Worm (Caenorhabditis elegans) whole organism, L1 larva: Measurements from ENCODE around the gene pha-4.

Experiments
- C16A3.4 ChIP-seq: fragments of 150-350 bp; optimal IDR thresholded peaks from 2 replicates; lab custom pipeline; 2014; ENCODE audit warnings: missing biosample characterization, missing genetic modification characterization
- C34B4.2 ChIP-seq: sonication (generic microtip); optimal IDR thresholded peaks from 2 replicates; lab custom pipeline; 2017; ENCODE audit warnings: mild to moderate bottlenecking, missing genetic modification characterization, missing compliant biosample characterization
- F16B12.6 ChIP-seq: fragments of 150-350 bp; optimal IDR thresholded peaks from 2 replicates; lab custom pipeline; 2014; ENCODE audit warnings: missing biosample characterization, missing genetic modification characterization
- ceh-8 ChIP-seq: fragments of 200-800 bp; sonication (Bioruptor generic); optimal IDR thresholded peaks from 2 replicates; lab custom pipeline; 2018; ENCODE audit warnings: mild to moderate bottlenecking, missing genetic modification characterization, moderate library complexity, missing compliant biosample characterization
- ceh-82 ChIP-seq, 3 experiments: fragments of 150-350 bp in 1 of 3; sonication (generic microtip) in 2 of 3; optimal IDR thresholded peaks; 2 replicates each; lab custom pipeline; 2014 to 2017; ENCODE audit warnings: missing biosample characterization in 3 of 3, missing genetic modification characterization in 3 of 3
- ceh-90 ChIP-seq: sonication (generic microtip); optimal IDR thresholded peaks from 2 replicates; lab custom pipeline; 2016; ENCODE audit warnings: missing genetic modification characterization, missing compliant biosample characterization
- dpl-1 ChIP-seq, 3 experiments: fragments of 150-350 bp in 2 of 3; sonication (generic microtip) in 1 of 3; optimal IDR thresholded peaks; 2 replicates each; lab custom pipeline; 2014 to 2017; ENCODE audit warnings: missing biosample characterization in 3 of 3, missing genetic modification characterization in 3 of 3, missing genetic modification reagents in 3 of 3
- efl-1 ChIP-seq, 4 experiments: fragments of 150-350 bp; optimal IDR thresholded peaks in 3 of 4; peaks in 1 of 4; 1 replicate in 1 of 4; 2 replicates in 3 of 4; lab custom pipeline; 2014; ENCODE audit warnings: missing biosample characterization in 2 of 4, missing genetic modification characterization in 2 of 4, missing genetic modification reagents in 2 of 4
- egl-13 ChIP-seq: sonication (generic microtip); optimal IDR thresholded peaks from 2 replicates; lab custom pipeline; 2016; ENCODE audit warnings: missing genotype, missing genetic modification reagents, missing genetic modification characterization, missing compliant biosample characterization
- egl-27 ChIP-seq, 2 experiments: fragments of 150-350 bp in 1 of 2; sonication (generic microtip); optimal IDR thresholded peaks; 3 replicates each; lab custom pipeline; 2017 to 2018; ENCODE audit warnings: missing biosample characterization in 2 of 2, missing genetic modification characterization in 2 of 2, missing genetic modification reagents in 2 of 2
- fkh-10 ChIP-seq: sonication (generic microtip); optimal IDR thresholded peaks from 2 replicates; lab custom pipeline; 2017; ENCODE audit warnings: missing biosample characterization, missing genetic modification reagents, missing genetic modification characterization
- fkh-4 ChIP-seq: sonication (generic microtip); optimal IDR thresholded peaks from 2 replicates; lab custom pipeline; 2016; ENCODE audit warnings: missing compliant biosample characterization, missing genetic modification characterization, borderline replicate concordance
- fkh-8 ChIP-seq: sonication (generic microtip); optimal IDR thresholded peaks from 2 replicates; lab custom pipeline; 2016; ENCODE audit warnings: mild to moderate bottlenecking, missing genetic modification characterization, missing compliant biosample characterization
- fos-1 ChIP-seq: fragments of 150-350 bp; optimal IDR thresholded peaks from 2 replicates; lab custom pipeline; 2014; ENCODE audit warnings: missing biosample characterization, missing genetic modification characterization
- grh-1 ChIP-seq: fragments of 200-800 bp; sonication (Bioruptor generic); IDR thresholded peaks from 2 replicates; pipeline ENCODE4 v1.3.6; 2022; ENCODE audit warnings: missing genetic modification reagents, missing genetic modification characterization, missing compliant biosample characterization
- hlh-17 ChIP-seq: fragments of 200-800 bp; sonication (Bioruptor generic); optimal IDR thresholded peaks from 2 replicates; lab custom pipeline; 2018; ENCODE audit warnings: missing genetic modification characterization, mild to moderate bottlenecking, missing compliant biosample characterization, moderate library complexity, borderline replicate concordance
- hlh-4 ChIP-seq: sonication (generic microtip); optimal IDR thresholded peaks from 2 replicates; lab custom pipeline; 2016; ENCODE audit warnings: mild to moderate bottlenecking, missing genetic modification characterization, missing compliant biosample characterization
- hpl-2 ChIP-seq: fragments of 150-350 bp; optimal IDR thresholded peaks from 2 replicates; lab custom pipeline; 2014; ENCODE audit warnings: missing biosample characterization, missing genetic modification reagents, missing genetic modification characterization
- irx-1 ChIP-seq: sonication (generic microtip); optimal IDR thresholded peaks from 2 replicates; lab custom pipeline; 2016; ENCODE audit warnings: missing genetic modification characterization, missing compliant biosample characterization
- lin-13 ChIP-seq: fragments of 150-350 bp; optimal IDR thresholded peaks from 2 replicates; lab custom pipeline; 2014; ENCODE audit warnings: missing biosample characterization, missing genetic modification reagents, missing genetic modification characterization
- lin-14 ChIP-seq: fragments of 200-800 bp; sonication (Bioruptor generic); optimal IDR thresholded peaks from 2 replicates; lab custom pipeline; 2018; ENCODE audit warnings: mild to moderate bottlenecking, missing genetic modification characterization, moderate library complexity, missing compliant biosample characterization
- lsy-2 ChIP-seq, 2 experiments: fragments of 150-350 bp; optimal IDR thresholded peaks; 2 replicates each; lab custom pipeline; 2014; ENCODE audit warnings: missing biosample characterization in 2 of 2, missing genetic modification characterization in 2 of 2
- mab-9 ChIP-seq: fragments of 200-800 bp; sonication (Bioruptor generic); IDR thresholded peaks from 2 replicates; pipeline ENCODE4 v1.3.6; 2022; ENCODE audit warnings: missing genetic modification reagents, missing genetic modification characterization, missing compliant biosample characterization
- mdl-1 ChIP-seq, 2 experiments: fragments of 150-350 bp; optimal IDR thresholded peaks; 2 replicates each; lab custom pipeline; 2014 to 2017; ENCODE audit warnings: missing biosample characterization in 2 of 2, missing genetic modification characterization in 2 of 2, inconsistent platforms in 1 of 2
- mef-2 ChIP-seq: fragments of 150-350 bp; optimal IDR thresholded peaks from 2 replicates; lab custom pipeline; 2014; ENCODE audit warnings: missing biosample characterization, missing genetic modification characterization
- nhr-19 ChIP-seq: fragments of 200-800 bp; sonication (Bioruptor generic); conservative IDR thresholded peaks from 2 replicates; pipeline ENCODE4 v1.3.6; 2022; ENCODE audit warnings: missing genetic modification characterization, missing compliant biosample characterization
- nhr-47 ChIP-seq: sonication (generic microtip); optimal IDR thresholded peaks from 2 replicates; lab custom pipeline; 2016; ENCODE audit warnings: mild to moderate bottlenecking, missing genetic modification characterization, moderate library complexity, missing compliant biosample characterization
- nhr-71 ChIP-seq: sonication (generic microtip); optimal IDR thresholded peaks from 2 replicates; lab custom pipeline; 2016; ENCODE audit warnings: mild to moderate bottlenecking, missing genetic modification characterization, moderate library complexity, missing compliant biosample characterization
- nhr-76 ChIP-seq: sonication (generic microtip); optimal IDR thresholded peaks from 2 replicates; lab custom pipeline; 2017; ENCODE audit warnings: missing biosample characterization, missing genetic modification characterization
- nhr-85 ChIP-seq: sonication (generic microtip); peaks from one replicate; lab custom pipeline; 2016; ENCODE audit warnings: missing genetic modification characterization, inconsistent platforms, missing compliant biosample characterization
- pag-3 ChIP-seq: sonication (generic microtip); optimal IDR thresholded peaks from 2 replicates; lab custom pipeline; 2017; ENCODE audit warnings: missing genetic modification characterization, mild to moderate bottlenecking, missing compliant biosample characterization, antibody characterized with exemption, borderline replicate concordance; ENCODE audit not compliant: insufficient read depth
- pqm-1 ChIP-seq: sonication (generic microtip); optimal IDR thresholded peaks from 3 replicates; lab custom pipeline; 2017; ENCODE audit warnings: missing biosample characterization, missing genetic modification characterization
- rnt-1 ChIP-seq: sonication (generic microtip); optimal IDR thresholded peaks from 2 replicates; lab custom pipeline; 2016; ENCODE audit warnings: mild to moderate bottlenecking, missing genetic modification characterization, moderate library complexity, missing compliant biosample characterization
- skn-1 ChIP-seq: fragments of 150-350 bp; optimal IDR thresholded peaks from 2 replicates; lab custom pipeline; 2014; ENCODE audit warnings: missing biosample characterization, missing genetic modification characterization
- snpc-4 ChIP-seq: fragments of 150-350 bp; optimal IDR thresholded peaks from 2 replicates; lab custom pipeline; 2014; ENCODE audit warnings: missing biosample characterization, missing genetic modification characterization
- unc-86 ChIP-seq: sonication (generic microtip); optimal IDR thresholded peaks from 2 replicates; lab custom pipeline; 2016; ENCODE audit warnings: missing genetic modification characterization, missing compliant biosample characterization
- unc-98 ChIP-seq: fragments of 200-800 bp; sonication (Bioruptor generic); IDR thresholded peaks from 2 replicates; pipeline ENCODE4 v1.3.6; 2022; ENCODE audit warnings: missing genetic modification characterization, missing compliant biosample characterization
- vab-15 ChIP-seq: sonication (generic microtip); optimal IDR thresholded peaks from 2 replicates; lab custom pipeline; 2017; ENCODE audit warnings: missing genotype, mild to moderate bottlenecking, missing genetic modification characterization, missing compliant biosample characterization
- xbp-1 ChIP-seq: sonication (generic microtip); optimal IDR thresholded peaks from 2 replicates; lab custom pipeline; 2016; ENCODE audit warnings: missing genetic modification characterization, missing compliant biosample characterization

Gene pha-4

DNA sequence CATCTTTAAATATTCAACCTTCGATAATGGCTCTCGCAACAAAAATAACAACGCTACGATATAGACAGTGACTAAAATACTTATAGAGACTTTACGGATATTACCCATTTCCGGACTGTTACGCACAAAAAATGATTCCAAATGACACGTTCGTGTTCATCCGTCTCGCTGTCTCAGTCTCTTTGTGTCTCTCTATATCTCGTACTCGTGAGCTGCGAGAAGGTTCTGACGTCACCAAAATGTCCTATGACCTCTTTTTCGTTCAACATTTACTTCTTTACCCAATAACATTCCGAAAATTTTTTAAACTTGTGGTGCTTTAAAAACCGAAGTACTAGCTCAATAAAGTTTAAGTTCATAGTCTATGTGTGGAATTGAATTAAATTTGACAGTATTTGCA is 42.7 kb upstream of the pha-4 start (continued):
- TF ChIP-seq C16A3.4 (tag; lab: Kevin White, UChicago) (no peak), vab-15 (tag; lab: Kevin White, UChicago) (no peak), mab-9 (GFP tag; lab: Robert Waterston, UW) (no peak), ceh-90 (tag; lab: Kevin White, UChicago) (no peak), unc-86 (tag; lab: Kevin White, UChicago) (peak; percentile 29), ceh-8 (GFP tag; lab: Kevin White, UChicago) (no peak), fkh-10 (peak; percentile 12), mef-2 (tag; lab: Kevin White, UChicago) (peak; percentile 0)

- TF ChIP-seq efl-1 (optimal IDR thresholded peaks at IDR 0.05; lab: Kevin White, UChicago): no peak
- TF ChIP-seq efl-1 (GFP tag; optimal IDR thresholded peaks at IDR 0.05 in 1 of 2; lab: Kevin White, UChicago): peak in 1 of 2 experiments; percentile 0
- TF ChIP-seq nhr-76 (tag; lab: Kevin White, UChicago): no peak
- TF ChIP-seq snpc-4 (tag; lab: Kevin White, UChicago): no peak
- TF ChIP-seq mdl-1 (tag; optimal IDR thresholded peaks at IDR 0.05; lab: Kevin White, UChicago): peak in 1 of 2 experiments; percentile 72
- TF ChIP-seq xbp-1 (tag; lab: Kevin White, UChicago): no peak
- TF ChIP-seq fos-1 (tag; lab: Kevin White, UChicago): no peak
- no peak for TF ChIP-seq pqm-1 (tag; lab: Kevin White, UChicago)
- TF ChIP-seq nhr-19 (GFP tag; lab: Robert Waterston, UW): no peak
- TF ChIP-seq egl-13 (tag; lab: Kevin White, UChicago): no peak
- peak in 1 of 3 experiments; percentile 15 for TF ChIP-seq ceh-82 (tag; optimal IDR thresholded peaks at IDR 0.05; lab: Kevin White, UChicago)
- no peak for TF ChIP-seq grh-1
- peak; percentile 35 for TF ChIP-seq skn-1 (tag; lab: Kevin White, UChicago)
- TF ChIP-seq egl-27 (tag; optimal IDR thresholded peaks at IDR 0.05; lab: Kevin White, UChicago): no peak
- TF ChIP-seq mab-9 (GFP tag; lab: Robert Waterston, UW): no peak
- no peak for TF ChIP-seq fkh-8
- TF ChIP-seq nhr-71 (tag; lab: Kevin White, UChicago): peak; percentile 18
- TF ChIP-seq nhr-85: no peak
- no peak for TF ChIP-seq unc-98 (GFP tag; lab: Robert Waterston, UW)
- no peak for TF ChIP-seq hpl-2 (GFP tag; lab: Kevin White, UChicago)
- TF ChIP-seq rnt-1 (tag; lab: Kevin White, UChicago): peak; percentile 28
- TF ChIP-seq hlh-17 (GFP tag; lab: Kevin White, UChicago): no peak
- TF ChIP-seq ceh-90 (tag; lab: Kevin White, UChicago): no peak
- TF ChIP-seq nhr-47 (tag; lab: Kevin White, UChicago): peak; percentile 3
- peak; percentile 25 for TF ChIP-seq lin-14 (GFP tag; lab: Kevin White, UChicago)
- no peak for TF ChIP-seq irx-1 (tag; lab: Kevin White, UChicago)
- TF ChIP-seq lsy-2 (tag; optimal IDR thresholded peaks at IDR 0.05; lab: Kevin White, UChicago): peak in 1 of 2 experiments; percentile 6
- TF ChIP-seq F16B12.6: no peak
- no peak for TF ChIP-seq hlh-4 (tag; lab: Kevin White, UChicago)
- TF ChIP-seq dpl-1 (GFP tag; optimal IDR thresholded peaks at IDR 0.05; lab: Kevin White, UChicago): peak in 1 of 3 experiments; percentile 10
- TF ChIP-seq C34B4.2 (tag; lab: Kevin White, UChicago): no peak
- no peak for TF ChIP-seq fkh-4 (tag; lab: Kevin White, UChicago)
- TF ChIP-seq pag-3 (tag; lab: Kevin White, UChicago): no peak
- TF ChIP-seq lin-13 (GFP tag; lab: Kevin White, UChicago): peak; percentile 28
- no peak for TF ChIP-seq unc-86 (tag; lab: Kevin White, UChicago)
Observed at ce11 chrV:20710642-20711041, 42.2 kb upstream of the pha-4 start.
